Worm (Caenorhabditis elegans) whole organism, mixed stage, embryonic: ENCODE results near the gene srh-245.

Source experiments
- M03D4.4 ChIP-seq: sonication (generic microtip); optimal IDR thresholded peaks from 2 replicates; lab custom pipeline; 2017; ENCODE audit warnings: mild to moderate bottlenecking, missing genetic modification characterization, missing compliant biosample characterization
- bed-3 ChIP-seq: fragments of 200-800 bp; sonication (Bioruptor generic); optimal IDR thresholded peaks from 3 replicates; lab custom pipeline; 2018; ENCODE audit warnings: mild to moderate bottlenecking, missing genetic modification characterization, moderate library complexity, missing compliant biosample characterization
- ceh-39 ChIP-seq: fragments of 150-350 bp; optimal IDR thresholded peaks from 2 replicates; lab custom pipeline; 2014; ENCODE audit warnings: missing biosample characterization, missing genetic modification characterization
- ces-1 ChIP-seq: fragments of 150-350 bp; optimal IDR thresholded peaks from 2 replicates; lab custom pipeline; 2014; ENCODE audit warnings: missing biosample characterization, missing genetic modification reagents, missing genetic modification characterization
- elt-1 ChIP-seq: sonication (generic microtip); optimal IDR thresholded peaks from 2 replicates; lab custom pipeline; 2017; ENCODE audit warnings: missing genetic modification characterization, mild to moderate bottlenecking, missing compliant biosample characterization, antibody characterized with exemption, moderate library complexity, borderline replicate concordance; ENCODE audit not compliant: insufficient read depth
- elt-3 ChIP-seq: fragments of 150-350 bp; optimal IDR thresholded peaks from 2 replicates; lab custom pipeline; 2014; ENCODE audit warnings: missing biosample characterization, missing genetic modification characterization
- flh-1 ChIP-seq: fragments of 200-800 bp; sonication (Bioruptor generic); optimal IDR thresholded peaks from 2 replicates; lab custom pipeline; 2018; ENCODE audit warnings: mild to moderate bottlenecking, missing genetic modification characterization, moderate library complexity, missing compliant biosample characterization
- ham-2 ChIP-seq: fragments of 200-800 bp; sonication (Bioruptor generic); optimal IDR thresholded peaks from 2 replicates; lab custom pipeline; 2018; ENCODE audit warnings: mild to moderate bottlenecking, missing genetic modification characterization, missing compliant biosample characterization
- hlh-1 ChIP-seq: fragments of 150-350 bp; optimal IDR thresholded peaks from 2 replicates; lab custom pipeline; 2014; ENCODE audit warnings: missing biosample characterization, missing genetic modification reagents, missing genetic modification characterization
- lin-13 ChIP-seq: fragments of 150-350 bp; optimal IDR thresholded peaks from 2 replicates; lab custom pipeline; 2014; ENCODE audit warnings: missing biosample characterization, missing genetic modification characterization
- lin-32 ChIP-seq: fragments of 200-800 bp; sonication (Bioruptor generic); optimal IDR thresholded peaks from 2 replicates; lab custom pipeline; 2018; ENCODE audit warnings: mild to moderate bottlenecking, missing genetic modification characterization, missing compliant biosample characterization
- mab-5 ChIP-seq: fragments of 150-350 bp; optimal IDR thresholded peaks from 2 replicates; lab custom pipeline; 2014; ENCODE audit warnings: missing biosample characterization, missing genetic modification characterization
- mep-1 ChIP-seq: fragments of 150-350 bp; optimal IDR thresholded peaks from 2 replicates; lab custom pipeline; 2017; ENCODE audit warnings: missing biosample characterization, missing genetic modification reagents, missing genetic modification characterization, inconsistent platforms
- nhr-2 ChIP-seq: fragments of 150-350 bp; optimal IDR thresholded peaks from 2 replicates; lab custom pipeline; 2014; ENCODE audit warnings: missing biosample characterization, missing genetic modification characterization
- nhr-28 ChIP-seq: fragments of 150-350 bp; optimal IDR thresholded peaks from 2 replicates; lab custom pipeline; 2014; ENCODE audit warnings: missing biosample characterization, missing genetic modification characterization
- nhr-76 ChIP-seq: sonication (generic microtip); optimal IDR thresholded peaks from 2 replicates; lab custom pipeline; 2017; ENCODE audit warnings: missing biosample characterization, missing genetic modification characterization
- pha-4 ChIP-seq: fragments of 150-350 bp; optimal IDR thresholded peaks from 2 replicates; lab custom pipeline; 2018; ENCODE audit warnings: missing biosample characterization, missing genetic modification reagents, missing genetic modification characterization
- sem-2 ChIP-seq: fragments of 200-800 bp; sonication (Bioruptor generic); optimal IDR thresholded peaks from 2 replicates; lab custom pipeline; 2018; ENCODE audit warnings: mild to moderate bottlenecking, missing genetic modification characterization, missing compliant biosample characterization
- snpc-4 ChIP-seq: fragments of 150-350 bp; optimal IDR thresholded peaks from 2 replicates; lab custom pipeline; 2014; ENCODE audit warnings: missing biosample characterization, missing genetic modification characterization
- sptf-1 ChIP-seq: sonication (generic microtip); optimal IDR thresholded peaks from 2 replicates; lab custom pipeline; 2017; ENCODE audit warnings: mild to moderate bottlenecking, missing genetic modification characterization, moderate library complexity, missing compliant biosample characterization
- tbx-8 ChIP-seq: fragments of 200-800 bp; sonication (Bioruptor generic); optimal IDR thresholded peaks from 2 replicates; lab custom pipeline; 2018; ENCODE audit warnings: mild to moderate bottlenecking, missing genetic modification characterization, moderate library complexity, missing compliant biosample characterization
- unc-120 ChIP-seq: sonication (generic microtip); optimal IDR thresholded peaks from 2 replicates; lab custom pipeline; 2017; ENCODE audit warnings: missing genetic modification characterization, missing compliant biosample characterization; ENCODE audit not compliant: poor library complexity, severe bottlenecking
- unc-62 ChIP-seq: fragments of 150-350 bp; optimal IDR thresholded peaks from 2 replicates; lab custom pipeline; 2014; ENCODE audit warnings: missing biosample characterization, missing genetic modification reagents, missing genetic modification characterization
- zip-8 ChIP-seq: fragments of 150-350 bp; optimal IDR thresholded peaks from 2 replicates; lab custom pipeline; 2014; ENCODE audit warnings: missing biosample characterization, missing genetic modification characterization
- ztf-11 ChIP-seq: fragments of 150-350 bp; optimal IDR thresholded peaks from 2 replicates; lab custom pipeline; 2014; ENCODE audit warnings: missing biosample characterization, missing genetic modification characterization

Gene srh-245

DNA sequence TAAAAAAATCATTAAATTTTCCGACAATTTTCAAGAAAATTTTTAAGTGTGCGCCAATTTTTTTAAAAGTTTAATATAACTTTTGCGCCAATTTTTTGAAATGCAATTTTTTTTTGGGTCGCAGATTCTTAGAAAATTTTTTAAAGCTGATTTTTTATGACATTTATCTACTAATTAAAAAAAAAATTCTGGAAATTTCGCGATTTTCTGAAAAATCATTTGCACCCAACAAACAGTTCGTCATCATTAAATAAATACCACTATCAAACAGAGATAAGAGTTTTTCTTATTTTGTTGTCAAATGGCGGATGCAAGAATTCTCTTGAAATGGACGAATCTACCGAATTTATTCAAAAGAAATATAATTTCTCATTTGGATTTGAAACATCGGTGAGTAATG is 40.4 kb downstream of the srh-245 start, which contains the start of gene F48G7.13:
Gene F48G7.13, plus strand, starts transcription at position 301 of the 400 bp plus-strand sequence.
- TF ChIP-seq M03D4.4 (tag; lab: Kevin White, UChicago) (no peak), snpc-4 (tag; lab: Kevin White, UChicago) (no peak)

DNA sequence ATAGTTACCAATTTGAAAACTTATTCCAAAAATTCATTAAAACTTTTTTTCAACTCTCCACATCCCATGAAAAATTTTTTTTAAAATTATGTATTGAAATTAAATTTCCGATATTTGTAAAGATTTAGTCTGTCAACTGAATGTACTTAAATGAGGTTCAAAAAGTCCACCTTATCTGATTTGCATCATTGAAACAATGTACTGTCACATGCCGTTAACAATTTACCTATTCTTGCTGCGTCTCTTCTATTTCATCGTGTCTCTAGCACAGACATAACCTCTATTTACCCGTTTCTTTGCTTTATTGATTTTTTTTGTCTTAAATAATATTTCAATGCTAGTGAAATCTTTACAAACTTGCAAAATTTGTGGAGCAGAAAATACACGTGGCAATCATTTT is 45.5 kb downstream of the srh-245 start, which contains the start of gene nhr-90:
Gene nhr-90, plus strand, starts transcription at position 296 of the 400 bp plus-strand sequence.
- no peak for TF ChIP-seq hlh-1 (tag; lab: Kevin White, UChicago)
- no peak for TF ChIP-seq mab-5 (tag; lab: Kevin White, UChicago)
- no peak for TF ChIP-seq M03D4.4 (tag; lab: Kevin White, UChicago)
- TF ChIP-seq ces-1: no peak
- TF ChIP-seq pha-4 (tag; lab: Kevin White, UChicago): no peak
- no peak for TF ChIP-seq flh-1 (GFP tag; lab: Kevin White, UChicago)
- TF ChIP-seq nhr-76 (tag; lab: Kevin White, UChicago): no peak
- TF ChIP-seq lin-32: no peak
- TF ChIP-seq elt-1 (tag; lab: Kevin White, UChicago): no peak
- no peak for TF ChIP-seq ceh-39 (tag; lab: Kevin White, UChicago)
- TF ChIP-seq sptf-1 (tag; lab: Kevin White, UChicago): no peak
- TF ChIP-seq nhr-2 (tag; lab: Kevin White, UChicago): no peak
- no peak for TF ChIP-seq lin-13 (tag; lab: Kevin White, UChicago)
- no peak for TF ChIP-seq nhr-28 (tag; lab: Kevin White, UChicago)
- TF ChIP-seq bed-3 (GFP tag; lab: Kevin White, UChicago): no peak
- TF ChIP-seq tbx-8 (GFP tag; lab: Kevin White, UChicago): no peak
- no peak for TF ChIP-seq ham-2 (GFP tag; lab: Kevin White, UChicago)

DNA sequence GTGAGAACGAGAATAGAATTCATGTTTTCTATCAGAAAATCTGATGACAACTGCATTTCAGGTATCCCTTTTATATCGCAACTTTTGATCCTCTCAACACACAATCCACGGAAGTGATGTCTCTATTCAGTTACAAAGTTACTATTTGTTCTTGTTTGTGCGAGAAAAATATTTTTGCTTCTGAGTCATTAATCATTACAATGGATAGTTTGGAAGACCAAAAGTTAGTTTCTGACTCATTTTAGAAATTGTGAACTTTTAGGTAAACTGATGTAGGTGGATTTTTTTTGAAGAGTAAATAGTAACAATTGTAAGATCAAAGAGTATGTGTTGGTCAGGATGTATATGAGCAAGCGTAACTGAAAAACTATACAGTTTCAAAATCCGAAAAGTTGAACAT is 46.1 kb downstream of the srh-245 start, which contains the start of gene srlf-36:
Gene srlf-36, minus strand, starts transcription at position 101 of the 400 bp plus-strand sequence.
- TF ChIP-seq hlh-1 (tag; lab: Kevin White, UChicago) (no peak), unc-120 (tag; lab: Kevin White, UChicago) (no peak), ztf-11 (tag; lab: Kevin White, UChicago) (no peak), elt-1 (tag; lab: Kevin White, UChicago) (no peak), mep-1 (no peak), zip-8 (no peak), sem-2 (GFP tag; lab: Kevin White, UChicago) (no peak), nhr-2 (tag; lab: Kevin White, UChicago) (no peak), elt-3 (tag; lab: Kevin White, UChicago) (no peak)

- TF ChIP-seq mep-1 (no peak), snpc-4 (tag; lab: Kevin White, UChicago) (no peak), zip-8 (no peak), M03D4.4 (tag; lab: Kevin White, UChicago) (no peak), lin-32 (no peak), ceh-39 (tag; lab: Kevin White, UChicago) (no peak), unc-62 (no peak), pha-4 (tag; lab: Kevin White, UChicago) (no peak)
These were observed 46.9 kb downstream of the srh-245 start, which contains the start of gene srw-109 for ce11 chrV:608844-609243. srw-109 (minus strand) TSS chrV:608944.
